Worm (Caenorhabditis elegans) whole organism, young adult: ENCODE data around the gene mrpl-53.
A peak's percentile ranks its signal among the peaks of the same experiment; 100 is the strongest.

ENCODE experiments used
- B0035.1 ChIP-seq: sonication (generic microtip); optimal IDR thresholded peaks from 2 replicates; lab custom pipeline; 2016; ENCODE audit warnings: missing genetic modification characterization, mild to moderate bottlenecking, missing compliant biosample characterization, missing genotype, missing genetic modification reagents
- B0261.1 ChIP-seq: sonication (generic microtip); optimal IDR thresholded peaks from 2 replicates; lab custom pipeline; 2016; ENCODE audit warnings: mild to moderate bottlenecking, missing genetic modification characterization, moderate library complexity, missing compliant biosample characterization
- B0336.3 ChIP-seq: fragments of 200-800 bp; sonication (Bioruptor generic); IDR thresholded peaks from 2 replicates; pipeline ENCODE4 v1.3.6; 2022; ENCODE audit warnings: missing genetic modification characterization, missing compliant biosample characterization
- F10E7.11 ChIP-seq: sonication (generic microtip); optimal IDR thresholded peaks from 2 replicates; lab custom pipeline; 2017; ENCODE audit warnings: mild to moderate bottlenecking, missing genetic modification characterization, moderate library complexity, missing compliant biosample characterization
- F49E8.2 ChIP-seq: sonication (generic microtip); optimal IDR thresholded peaks from 3 replicates; lab custom pipeline; 2017; ENCODE audit warnings: missing genetic modification characterization, mild to moderate bottlenecking, missing compliant biosample characterization, antibody characterized with exemption, moderate library complexity; ENCODE audit not compliant: insufficient read depth
- F55B11.4 ChIP-seq: sonication (generic microtip); optimal IDR thresholded peaks from 2 replicates; lab custom pipeline; 2016; ENCODE audit warnings: missing compliant biosample characterization, missing genetic modification characterization, borderline replicate concordance; ENCODE audit not compliant: insufficient read depth
- Y53G8AR.9 ChIP-seq: fragments of 200-800 bp; sonication (Bioruptor generic); conservative IDR thresholded peaks from 2 replicates; pipeline ENCODE4 v1.3.6; 2022; ENCODE audit warnings: missing genetic modification reagents, missing genetic modification characterization, missing compliant biosample characterization
- Y79H2A.3 ChIP-seq: fragments of 200-800 bp; sonication (Bioruptor generic); conservative IDR thresholded peaks from 2 replicates; pipeline ENCODE4 v1.3.6; 2022; ENCODE audit warnings: missing genetic modification reagents, missing genetic modification characterization, missing compliant biosample characterization
- aptf-2 ChIP-seq: fragments of 200-800 bp; sonication (Bioruptor generic); conservative IDR thresholded peaks from 2 replicates; pipeline ENCODE4 v1.3.6; 2022; ENCODE audit warnings: missing genetic modification reagents, missing genetic modification characterization, missing compliant biosample characterization
- aptf-3 ChIP-seq: fragments of 200-800 bp; sonication (Bioruptor generic); IDR thresholded peaks from 2 replicates; pipeline ENCODE4 v1.3.6; 2022; ENCODE audit warnings: missing genetic modification characterization, missing compliant biosample characterization
- attf-5 ChIP-seq: fragments of 200-800 bp; sonication (Bioruptor generic); optimal IDR thresholded peaks from 2 replicates; lab custom pipeline; 2018; ENCODE audit warnings: mild to moderate bottlenecking, missing genetic modification characterization, missing compliant biosample characterization
- attf-6 ChIP-seq: fragments of 200-800 bp; sonication (Bioruptor generic); IDR thresholded peaks from 2 replicates; pipeline ENCODE4 v1.3.6; 2022; ENCODE audit warnings: missing genetic modification reagents, missing genetic modification characterization, missing compliant biosample characterization
- bed-1 ChIP-seq: fragments of 200-800 bp; sonication (Bioruptor generic); IDR thresholded peaks from 2 replicates; pipeline ENCODE4 v1.3.6; 2022; ENCODE audit warnings: missing genetic modification reagents, missing genetic modification characterization, missing compliant biosample characterization
- ccch-3 ChIP-seq: fragments of 200-800 bp; sonication (Bioruptor generic); optimal IDR thresholded peaks from 2 replicates; lab custom pipeline; 2018; ENCODE audit warnings: mild to moderate bottlenecking, missing genetic modification characterization, missing compliant biosample characterization
- cebp-1 ChIP-seq, 2 experiments: fragments of 200-800 bp in 1 of 2; sonication (Bioruptor generic) in 1 of 2; sonication (generic microtip) in 1 of 2; IDR thresholded peaks in 1 of 2; optimal IDR thresholded peaks in 1 of 2; 2 replicates each; pipeline versions ENCODE4 v1.3.6 to Lab custom; 2017 to 2022; ENCODE audit warnings: missing compliant biosample characterization in 2 of 2, missing genetic modification characterization in 2 of 2, mild to moderate bottlenecking in 1 of 2, missing genetic modification reagents in 1 of 2, moderate library complexity in 1 of 2
- ceh-79 ChIP-seq: sonication (generic microtip); optimal IDR thresholded peaks from 2 replicates; lab custom pipeline; 2017; ENCODE audit warnings: mild to moderate bottlenecking, missing genetic modification characterization, missing compliant biosample characterization
- die-1 ChIP-seq: sonication (generic microtip); optimal IDR thresholded peaks from 2 replicates; lab custom pipeline; 2016; ENCODE audit warnings: missing genotype, mild to moderate bottlenecking, missing genetic modification characterization, missing compliant biosample characterization
- dox-1 ChIP-seq: fragments of 200-800 bp; sonication (Bioruptor generic); IDR thresholded peaks from 2 replicates; pipeline ENCODE4 v1.3.6; 2022; ENCODE audit warnings: missing genetic modification reagents, missing genetic modification characterization, missing compliant biosample characterization
- efl-1 ChIP-seq: fragments of 150-350 bp; optimal IDR thresholded peaks from 2 replicates; lab custom pipeline; 2014; ENCODE audit warnings: missing biosample characterization, missing genetic modification reagents, missing genetic modification characterization
- him-1 ChIP-seq: sonication (generic microtip); optimal IDR thresholded peaks from 2 replicates; lab custom pipeline; 2016; ENCODE audit warnings: missing genotype, missing genetic modification reagents, missing genetic modification characterization, missing compliant biosample characterization
- hmg-1.2 ChIP-seq: fragments of 200-800 bp; sonication (Bioruptor generic); IDR thresholded peaks from 2 replicates; pipeline ENCODE4 v1.3.6; 2022; ENCODE audit warnings: missing genetic modification reagents, missing genetic modification characterization, missing compliant biosample characterization
- let-607 ChIP-seq, 2 experiments: fragments of 200-800 bp in 1 of 2; sonication (Bioruptor generic) in 1 of 2; sonication (generic microtip) in 1 of 2; optimal IDR thresholded peaks; 2 replicates each; lab custom pipeline; 2016 to 2018; ENCODE audit warnings: mild to moderate bottlenecking in 2 of 2, missing compliant biosample characterization in 2 of 2, missing genetic modification characterization in 2 of 2, moderate library complexity in 2 of 2, missing genotype in 1 of 2
- lin-26 ChIP-seq: fragments of 200-800 bp; sonication (Bioruptor generic); IDR thresholded peaks from 2 replicates; pipeline ENCODE4 v1.3.6; 2022; ENCODE audit warnings: missing genetic modification reagents, missing genetic modification characterization, missing compliant biosample characterization
- lin-54 ChIP-seq: fragments of 200-800 bp; sonication (Bioruptor generic); optimal IDR thresholded peaks from 2 replicates; lab custom pipeline; 2018; ENCODE audit warnings: mild to moderate bottlenecking, missing genetic modification characterization, missing compliant biosample characterization
- lsl-1 ChIP-seq: fragments of 200-800 bp; sonication (Bioruptor generic); optimal IDR thresholded peaks from 2 replicates; lab custom pipeline; 2018; ENCODE audit warnings: mild to moderate bottlenecking, missing genetic modification characterization, moderate library complexity, missing compliant biosample characterization
- madf-3 ChIP-seq: fragments of 200-800 bp; sonication (Bioruptor generic); IDR thresholded peaks from 2 replicates; pipeline ENCODE4 v1.3.6; 2022; ENCODE audit warnings: missing genetic modification reagents, missing genetic modification characterization, missing compliant biosample characterization
- madf-6 ChIP-seq: fragments of 200-800 bp; sonication (Bioruptor generic); IDR thresholded peaks from 2 replicates; pipeline ENCODE4 v1.3.6; 2022; ENCODE audit warnings: missing genetic modification reagents, missing genetic modification characterization, missing compliant biosample characterization
- mcd-1 ChIP-seq: fragments of 200-800 bp; sonication (Bioruptor generic); IDR thresholded peaks from 2 replicates; pipeline ENCODE4 v1.3.6; 2022; ENCODE audit warnings: missing genetic modification reagents, missing genetic modification characterization, missing compliant biosample characterization
- mes-4 ChIP-seq: sonication (generic microtip); optimal IDR thresholded peaks from 2 replicates; lab custom pipeline; 2016; ENCODE audit warnings: missing genotype, missing genetic modification characterization, missing compliant biosample characterization
- mxl-1 ChIP-seq: sonication (generic microtip); optimal IDR thresholded peaks from 2 replicates; lab custom pipeline; 2016; ENCODE audit warnings: missing genetic modification characterization, missing compliant biosample characterization
- nfya-2 ChIP-seq: fragments of 200-800 bp; sonication (Bioruptor generic); IDR thresholded peaks from 2 replicates; pipeline ENCODE4 v1.3.6; 2022; ENCODE audit warnings: missing genetic modification reagents, missing genetic modification characterization, missing compliant biosample characterization
- nhr-179 ChIP-seq: sonication (generic microtip); optimal IDR thresholded peaks from 2 replicates; lab custom pipeline; 2016; ENCODE audit warnings: mild to moderate bottlenecking, missing genetic modification characterization, missing compliant biosample characterization
- nhr-80 ChIP-seq: sonication (generic microtip); optimal IDR thresholded peaks from 2 replicates; lab custom pipeline; 2016; ENCODE audit warnings: missing genetic modification characterization, missing compliant biosample characterization
- rcor-1 ChIP-seq: fragments of 200-800 bp; sonication (Bioruptor generic); IDR thresholded peaks from 2 replicates; pipeline ENCODE4 v1.3.6; 2022; ENCODE audit warnings: missing genetic modification reagents, missing genetic modification characterization, missing compliant biosample characterization
- rec-8 ChIP-seq, 2 experiments: sonication (generic microtip); optimal IDR thresholded peaks; 2 replicates each; lab custom pipeline; 2016; ENCODE audit warnings: mild to moderate bottlenecking in 2 of 2, missing genetic modification characterization in 2 of 2, missing genetic modification reagents in 2 of 2, missing genotype in 2 of 2, missing biosample characterization in 1 of 2, missing compliant biosample characterization in 1 of 2, moderate library complexity in 1 of 2
- sdz-38 ChIP-seq: sonication (generic microtip); optimal IDR thresholded peaks from 2 replicates; lab custom pipeline; 2016; ENCODE audit warnings: missing genotype, missing genetic modification characterization, missing compliant biosample characterization
- sea-2 ChIP-seq: fragments of 200-800 bp; sonication (Bioruptor generic); IDR thresholded peaks from 2 replicates; pipeline ENCODE4 v1.3.6; 2022; ENCODE audit warnings: missing genetic modification characterization, missing compliant biosample characterization
- snpc-1.1 ChIP-seq: sonication (generic microtip); optimal IDR thresholded peaks from 2 replicates; lab custom pipeline; 2017; ENCODE audit warnings: missing genetic modification characterization, mild to moderate bottlenecking, missing compliant biosample characterization, antibody characterized with exemption, moderate library complexity, missing genotype, missing genetic modification reagents; ENCODE audit not compliant: insufficient read depth
- somi-1 ChIP-seq: fragments of 200-800 bp; sonication (Bioruptor generic); optimal IDR thresholded peaks from 2 replicates; lab custom pipeline; 2018; ENCODE audit warnings: mild to moderate bottlenecking, missing genetic modification characterization, missing compliant biosample characterization
- tbp1 ChIP-seq: fragments of 200-800 bp; sonication (Bioruptor generic); optimal IDR thresholded peaks from 2 replicates; lab custom pipeline; 2018; ENCODE audit warnings: mild to moderate bottlenecking, missing genetic modification characterization, missing compliant biosample characterization
- unc-130 ChIP-seq: sonication (generic microtip); optimal IDR thresholded peaks from 2 replicates; lab custom pipeline; 2016; ENCODE audit warnings: missing genetic modification reagents, missing genetic modification characterization, missing compliant biosample characterization
- ztf-22 ChIP-seq: fragments of 200-800 bp; sonication (Bioruptor generic); optimal IDR thresholded peaks from 2 replicates; lab custom pipeline; 2018; ENCODE audit warnings: mild to moderate bottlenecking, missing genetic modification characterization, moderate library complexity, missing compliant biosample characterization
- ztf-26 ChIP-seq: sonication (generic microtip); optimal IDR thresholded peaks from 2 replicates; lab custom pipeline; 2017; ENCODE audit warnings: missing genetic modification characterization, missing compliant biosample characterization
- ztf-28 ChIP-seq: fragments of 200-800 bp; sonication (Bioruptor generic); IDR thresholded peaks from 2 replicates; pipeline ENCODE4 v1.3.6; 2022; ENCODE audit warnings: missing genetic modification reagents, missing genetic modification characterization, missing compliant biosample characterization

mrpl-53 gene

ce11 chrII:9644940-9645634, 47.7 kb downstream of the mrpl-53 start:
- 0 out of 2 replicates have a peak, but pooled peaks have one; percentile 31 for TF ChIP-seq madf-6 (GFP tag; lab: Robert Waterston, UW)
- TF ChIP-seq nhr-80 (tag; lab: Kevin White, UChicago): peak; percentile 50
- TF ChIP-seq die-1 (tag; lab: Kevin White, UChicago): no peak
- no peak for TF ChIP-seq Y53G8AR.9 (GFP tag; lab: Robert Waterston, UW)
- no peak for TF ChIP-seq ztf-26 (tag; lab: Kevin White, UChicago)
- TF ChIP-seq bed-1 (GFP tag; lab: Robert Waterston, UW): no peak
- no peak for TF ChIP-seq attf-6 (GFP tag; lab: Robert Waterston, UW)
- no peak for TF ChIP-seq ccch-3 (GFP tag; lab: Kevin White, UChicago)

ce11 chrII:9646122-9646555, 48.7 kb downstream of the mrpl-53 start:
- TF ChIP-seq attf-5 (GFP tag; lab: Kevin White, UChicago) (peak; percentile 67), cebp-1 (GFP tag; IDR thresholded peaks at IDR 0.05; lab: Robert Waterston, UW) (no peak), cebp-1 (tag; optimal IDR thresholded peaks at IDR 0.05; lab: Kevin White, UChicago) (peak; percentile 64), hmg-1.2 (GFP tag; lab: Robert Waterston, UW) (peak; percentile 78), rcor-1 (GFP tag; lab: Robert Waterston, UW) (peak; percentile 65; the same call in 1 of the 2 replicates), let-607 (tag; optimal IDR thresholded peaks at IDR 0.05; lab: Kevin White, UChicago) (no peak), B0336.3 (GFP tag; lab: Robert Waterston, UW) (peak; percentile 16; the same call in 1 of the 2 replicates), B0035.1 (tag; lab: Kevin White, UChicago) (no peak), F55B11.4 (tag; lab: Kevin White, UChicago) (no peak), sea-2 (GFP tag; lab: Robert Waterston, UW) (0 out of 2 replicates have a peak, but pooled peaks have one; percentile 31), rec-8 (tag; optimal IDR thresholded peaks at IDR 0.05; lab: Kevin White, UChicago) (no peak), tbp1 (no peak), dox-1 (GFP tag; lab: Robert Waterston, UW) (peak; percentile 58; the same call in 1 of the 2 replicates), lsl-1 (no peak), him-1 (tag; lab: Kevin White, UChicago) (no peak), ztf-26 (tag; lab: Kevin White, UChicago) (no peak), lin-26 (GFP tag; lab: Robert Waterston, UW) (peak; percentile 68; the same call in 1 of the 2 replicates), attf-6 (GFP tag; lab: Robert Waterston, UW) (no peak), F49E8.2 (tag; lab: Kevin White, UChicago) (no peak), ccch-3 (GFP tag; lab: Kevin White, UChicago) (no peak), mcd-1 (peak; percentile 60), unc-130 (GFP tag; lab: Kevin White, UChicago) (no peak), madf-3 (no peak), nhr-179 (tag; lab: Kevin White, UChicago) (no peak), B0261.1 (tag; lab: Kevin White, UChicago) (no peak), Y79H2A.3 (GFP tag; lab: Robert Waterston, UW) (no peak), nfya-2 (no peak), snpc-1.1 (tag; lab: Kevin White, UChicago) (no peak), ztf-22 (GFP tag; lab: Kevin White, UChicago) (no peak), mes-4 (tag; lab: Kevin White, UChicago) (no peak), F10E7.11 (tag; lab: Kevin White, UChicago) (no peak), somi-1 (GFP tag; lab: Kevin White, UChicago) (peak; percentile 48), ceh-79 (tag; lab: Kevin White, UChicago) (no peak), sdz-38 (no peak), lin-54 (peak; percentile 37), aptf-2 (GFP tag; lab: Robert Waterston, UW) (no peak), ztf-28 (no peak), mxl-1 (tag; lab: Kevin White, UChicago) (no peak), aptf-3 (GFP tag; lab: Robert Waterston, UW) (no peak), efl-1 (no peak)
